Fruit fly (Drosophila melanogaster): ENCODE measurements around the gene bip1.
A peak's percentile ranks its signal among the peaks of the same experiment; 100 is the strongest.

Gene bip1

DNA sequence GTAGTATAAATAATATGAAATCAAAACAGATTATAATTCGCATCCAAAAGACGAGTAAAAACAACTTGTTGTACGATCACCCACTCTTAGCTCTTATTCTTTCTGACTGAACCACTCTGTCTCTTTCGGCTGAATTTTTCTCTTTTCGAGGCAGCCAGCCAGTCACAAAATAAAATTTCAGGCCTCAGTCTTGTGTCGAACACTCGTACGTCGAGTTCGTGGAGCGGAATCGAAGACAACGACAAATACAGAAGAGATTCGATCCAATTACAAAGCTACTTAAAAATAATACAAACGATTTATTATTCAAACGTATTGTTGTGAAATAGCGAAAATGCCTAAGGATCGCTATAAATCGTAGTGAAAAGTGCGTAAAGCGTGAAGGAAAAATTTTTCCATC is 18.7 kb upstream of the bip1 start:
- TF ChIP-seq Ets98B (GFP tag; IDR thresholded peaks at IDR 0.05) (peak; percentile 51; the same call in 1 of the 2 replicates), CG34367 (tag; optimal IDR thresholded peaks at IDR 0.05) (no peak), EcR (GFP tag; optimal IDR thresholded peaks at IDR 0.05) (peak; percentile 35), rn (GFP tag; IDR thresholded peaks at IDR 0.05) (no peak), CG8159 (tag; optimal IDR thresholded peaks at IDR 0.05) (no peak), D1 (tag; optimal IDR thresholded peaks at IDR 0.05) (peak; percentile 12), Pif1B (GFP tag; optimal IDR thresholded peaks at IDR 0.05) (peak; percentile 39), CG17806 (tag; optimal IDR thresholded peaks at IDR 0.05) (no peak), Snoo (tag; optimal IDR thresholded peaks at IDR 0.05) (peak; percentile 12), CG14655 (GFP tag; optimal IDR thresholded peaks at IDR 0.05) (no peak), CG15710 (tag; optimal IDR thresholded peaks at IDR 0.05) (no peak), CG13204 (GFP tag; optimal IDR thresholded peaks at IDR 0.05) (no peak), fd96Ca (GFP tag; IDR thresholded peaks at IDR 0.05) (no peak), CG8301 (tag; optimal IDR thresholded peaks at IDR 0.05) (peak; percentile 20), CG12605 (GFP tag; IDR thresholded peaks at IDR 0.05) (peak; percentile 40), CG4496 (GFP tag; IDR thresholded peaks at IDR 0.05) (peak; percentile 64; the same call in 2 of the 3 replicates), CG9948 (tag; optimal IDR thresholded peaks at IDR 0.05) (no peak), gl (tag; optimal IDR thresholded peaks at IDR 0.05) (no peak), CG10348 (GFP tag; IDR thresholded peaks at IDR 0.05) (no peak), CG32121 (GFP tag; IDR thresholded peaks at IDR 0.05) (0 out of 2 replicates have a peak, but pooled peaks have one; percentile 20), Pif1A (GFP tag; optimal IDR thresholded peaks at IDR 0.05) (peak; percentile 5)

DNA sequence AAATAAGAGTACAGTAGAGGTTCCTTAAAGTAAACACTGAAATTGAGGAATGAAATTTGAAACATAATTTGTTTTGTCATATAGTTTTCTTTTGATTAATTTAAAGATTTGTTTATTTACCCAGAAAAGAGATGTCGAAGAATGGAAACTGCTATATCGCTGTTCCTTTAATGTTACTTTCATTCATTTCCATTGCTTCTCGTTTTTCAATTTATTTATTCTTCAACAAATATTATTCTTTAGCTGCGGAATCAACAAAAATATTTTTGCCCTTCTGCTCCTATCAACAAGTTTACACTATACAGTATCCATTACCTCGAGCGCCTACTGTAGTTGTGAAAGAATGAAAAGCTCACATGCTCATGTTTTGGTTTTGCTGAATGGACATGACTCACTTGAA is 17.6 kb upstream of the bip1 start:
- TF ChIP-seq CG15710 (tag; optimal IDR thresholded peaks at IDR 0.05) (peak; percentile 21), CG13204 (GFP tag; optimal IDR thresholded peaks at IDR 0.05) (no peak), CG17806 (tag; optimal IDR thresholded peaks at IDR 0.05) (peak; percentile 28), fd96Ca (GFP tag; IDR thresholded peaks at IDR 0.05) (no peak), Pif1B (GFP tag; optimal IDR thresholded peaks at IDR 0.05) (peak; percentile 17), Ets98B (GFP tag; IDR thresholded peaks at IDR 0.05) (no peak), CG8301 (tag; optimal IDR thresholded peaks at IDR 0.05) (peak; percentile 10), CG32121 (GFP tag; IDR thresholded peaks at IDR 0.05) (no peak), CG8159 (tag; optimal IDR thresholded peaks at IDR 0.05) (peak; percentile 41), Pif1A (GFP tag; optimal IDR thresholded peaks at IDR 0.05) (peak; percentile 16), D1 (tag; optimal IDR thresholded peaks at IDR 0.05) (no peak), CG10348 (GFP tag; IDR thresholded peaks at IDR 0.05) (no peak), CG34367 (tag; optimal IDR thresholded peaks at IDR 0.05) (no peak), Snoo (tag; optimal IDR thresholded peaks at IDR 0.05) (no peak), CG9948 (tag; optimal IDR thresholded peaks at IDR 0.05) (peak; percentile 29), gl (tag; optimal IDR thresholded peaks at IDR 0.05) (no peak), CG12605 (GFP tag; IDR thresholded peaks at IDR 0.05) (no peak), EcR (GFP tag; optimal IDR thresholded peaks at IDR 0.05) (no peak), CG4496 (GFP tag; IDR thresholded peaks at IDR 0.05) (0 out of 3 replicates have a peak, but pooled peaks have one; percentile 27), rn (GFP tag; IDR thresholded peaks at IDR 0.05) (no peak), CG14655 (GFP tag; optimal IDR thresholded peaks at IDR 0.05) (peak; percentile 24)

DNA sequence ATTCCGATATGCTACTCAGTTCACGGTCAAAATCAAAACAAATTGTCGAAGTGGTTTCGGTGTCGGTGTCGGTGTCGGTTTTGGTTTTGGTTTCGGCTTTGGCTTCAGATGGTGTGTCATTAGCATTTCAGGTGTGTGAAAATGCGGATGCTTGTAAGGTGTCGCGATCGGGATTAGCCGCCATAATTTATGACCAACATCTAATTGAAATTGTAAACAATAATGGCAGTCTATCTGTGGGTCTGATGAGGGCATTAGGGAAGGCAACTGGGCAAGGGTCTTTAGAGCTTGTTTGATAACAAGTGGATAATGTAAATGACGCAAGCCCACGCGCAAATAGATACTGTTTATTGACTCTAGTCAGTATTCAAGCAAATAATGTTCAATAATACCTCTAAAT is 16.4 kb upstream of the bip1 start:
- no peak for TF ChIP-seq CG14655 (GFP tag; optimal IDR thresholded peaks at IDR 0.05)
- no peak for TF ChIP-seq CG8159 (tag; optimal IDR thresholded peaks at IDR 0.05)
- no peak for TF ChIP-seq CG8301 (tag; optimal IDR thresholded peaks at IDR 0.05)

DNA sequence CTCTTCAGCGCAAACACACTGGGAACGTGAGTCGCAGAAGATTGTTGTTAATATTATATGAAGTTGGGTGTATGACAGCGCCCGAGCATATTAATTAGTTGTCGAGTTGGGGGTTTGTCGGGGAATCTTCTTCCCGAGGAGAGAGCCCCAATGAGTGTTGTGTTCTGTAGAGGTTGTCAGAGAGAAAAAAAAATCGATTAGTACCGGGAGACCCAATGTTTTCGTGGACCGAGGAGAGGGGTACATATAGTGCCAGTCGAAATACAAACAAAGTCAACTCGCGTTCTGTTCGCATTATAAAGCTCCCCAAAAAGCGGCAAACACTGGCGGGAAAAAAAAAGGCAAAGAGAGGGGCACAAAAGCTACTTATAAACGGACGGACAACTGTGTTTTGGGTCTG is 15.4 kb upstream of the bip1 start:
- TF ChIP-seq CG32121 (GFP tag; IDR thresholded peaks at IDR 0.05) (no peak), CG8159 (tag; optimal IDR thresholded peaks at IDR 0.05) (no peak), CG12605 (GFP tag; IDR thresholded peaks at IDR 0.05) (no peak)

DNA sequence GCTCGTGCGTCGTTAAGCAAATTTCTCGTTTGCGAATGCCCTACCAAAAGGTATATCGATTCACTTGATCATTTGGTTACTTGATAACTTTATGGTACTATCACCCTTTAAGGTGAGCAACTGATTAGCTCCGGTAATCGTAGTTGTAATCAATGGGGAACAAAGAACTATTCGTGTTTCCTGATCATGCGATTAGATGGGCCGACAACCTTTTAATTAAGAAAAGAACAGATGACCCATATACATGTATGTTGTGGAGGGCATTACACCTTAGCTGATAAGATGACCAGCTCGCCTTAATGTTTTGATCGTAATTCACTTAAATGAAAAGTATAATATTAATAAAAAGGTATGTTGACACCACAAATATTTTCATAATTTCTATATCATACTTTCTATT is 14.9 kb upstream of the bip1 start:
- TF ChIP-seq CG4496 (GFP tag; IDR thresholded peaks at IDR 0.05) = no peak
- peak; percentile 33 for TF ChIP-seq CG8301 (tag; optimal IDR thresholded peaks at IDR 0.05)
- peak; percentile 37 for TF ChIP-seq CG14655 (GFP tag; optimal IDR thresholded peaks at IDR 0.05)

DNA sequence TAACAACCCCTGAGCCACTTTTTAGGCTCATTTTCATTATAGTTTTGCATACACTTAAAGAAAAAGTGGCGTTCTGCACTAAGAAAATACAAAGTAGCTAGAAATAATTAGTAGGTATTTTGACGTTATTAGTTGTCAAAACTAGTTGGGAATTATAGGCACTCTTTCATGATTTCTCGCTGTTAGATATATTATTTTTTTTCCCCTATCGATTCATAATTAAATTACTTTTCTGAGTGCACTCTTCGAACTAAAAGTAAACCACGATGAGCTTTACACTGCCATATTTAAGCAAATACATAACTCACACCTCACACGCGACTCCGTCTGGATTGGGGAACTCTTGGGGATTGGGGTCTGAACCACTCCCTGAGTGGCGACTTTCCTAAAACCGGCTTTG is 14.2 kb upstream of the bip1 start:
- peak; percentile 72 for TF ChIP-seq CG32121 (GFP tag; IDR thresholded peaks at IDR 0.05)
- no peak for TF ChIP-seq D1 (tag; optimal IDR thresholded peaks at IDR 0.05)
- TF ChIP-seq CG15710 (tag; optimal IDR thresholded peaks at IDR 0.05) = no peak
- peak; percentile 77 for TF ChIP-seq CG4496 (GFP tag; IDR thresholded peaks at IDR 0.05)
- TF ChIP-seq CG12605 (GFP tag; IDR thresholded peaks at IDR 0.05) = peak; percentile 35; the same call in 1 of the 2 replicates
- no peak for TF ChIP-seq fd96Ca (GFP tag; IDR thresholded peaks at IDR 0.05)
- peak; percentile 27 for TF ChIP-seq Snoo (tag; optimal IDR thresholded peaks at IDR 0.05)
- TF ChIP-seq Pif1A (GFP tag; optimal IDR thresholded peaks at IDR 0.05) = peak; percentile 49
- TF ChIP-seq EcR (GFP tag; optimal IDR thresholded peaks at IDR 0.05) = no peak
- peak; percentile 84 for TF ChIP-seq CG14655 (GFP tag; optimal IDR thresholded peaks at IDR 0.05)
- TF ChIP-seq Pif1B (GFP tag; optimal IDR thresholded peaks at IDR 0.05) = peak; percentile 48
- TF ChIP-seq CG10348 (GFP tag; IDR thresholded peaks at IDR 0.05) = no peak
- TF ChIP-seq CG8159 (tag; optimal IDR thresholded peaks at IDR 0.05) = peak; percentile 46
- TF ChIP-seq Ets98B (GFP tag; IDR thresholded peaks at IDR 0.05) = peak; percentile 70
- peak; percentile 81 for TF ChIP-seq CG8301 (tag; optimal IDR thresholded peaks at IDR 0.05)
- TF ChIP-seq CG34367 (tag; optimal IDR thresholded peaks at IDR 0.05) = no peak
- TF ChIP-seq rn (GFP tag; IDR thresholded peaks at IDR 0.05) = peak; percentile 51; the same call in 1 of the 2 replicates
- TF ChIP-seq CG13204 (GFP tag; optimal IDR thresholded peaks at IDR 0.05) = no peak
- peak; percentile 62 for TF ChIP-seq CG9948 (tag; optimal IDR thresholded peaks at IDR 0.05)
- no peak for TF ChIP-seq gl (tag; optimal IDR thresholded peaks at IDR 0.05)
- peak; percentile 40 for TF ChIP-seq CG17806 (tag; optimal IDR thresholded peaks at IDR 0.05)
